Worm (Caenorhabditis elegans) whole organism, young adult: ENCODE results near the gene math-45.
A peak's percentile ranks its signal among the peaks of the same experiment; 100 is the strongest.

Source experiments
- C17E4.6 ChIP-seq: fragments of 200-800 bp; sonication (Bioruptor generic); IDR thresholded peaks from 2 replicates; pipeline ENCODE4 v1.3.6; 2022; ENCODE audit warnings: missing genetic modification reagents, missing genetic modification characterization, missing compliant biosample characterization
- D2030.7 ChIP-seq: fragments of 200-800 bp; sonication (Bioruptor generic); IDR thresholded peaks from 2 replicates; pipeline ENCODE4 v1.3.6; 2022; ENCODE audit warnings: missing genetic modification reagents, missing genetic modification characterization, missing compliant biosample characterization
- F33H1.4 ChIP-seq: fragments of 200-800 bp; sonication (Bioruptor generic); IDR thresholded peaks from 2 replicates; pipeline ENCODE4 v1.3.6; 2022; ENCODE audit warnings: missing genetic modification reagents, missing genetic modification characterization, missing compliant biosample characterization
- F37B4.10 ChIP-seq: fragments of 200-800 bp; sonication (Bioruptor generic); IDR thresholded peaks from 2 replicates; pipeline ENCODE4 v1.3.6; 2022; ENCODE audit warnings: missing genetic modification characterization, missing compliant biosample characterization
- F39B2.1 ChIP-seq: fragments of 200-800 bp; sonication (Bioruptor generic); IDR thresholded peaks from 2 replicates; pipeline ENCODE4 v1.3.6; 2022; ENCODE audit warnings: missing genetic modification reagents, missing genetic modification characterization, missing compliant biosample characterization
- F57A8.1 ChIP-seq: fragments of 200-800 bp; sonication (Bioruptor generic); optimal IDR thresholded peaks from 2 replicates; lab custom pipeline; 2018; ENCODE audit warnings: mild to moderate bottlenecking, missing genetic modification characterization, moderate library complexity, missing compliant biosample characterization
- T26A5.8 ChIP-seq: sonication (generic microtip); optimal IDR thresholded peaks from 2 replicates; lab custom pipeline; 2016; ENCODE audit warnings: missing genetic modification characterization, missing compliant biosample characterization
- Y53G8AR.9 ChIP-seq: fragments of 200-800 bp; sonication (Bioruptor generic); conservative IDR thresholded peaks from 2 replicates; pipeline ENCODE4 v1.3.6; 2022; ENCODE audit warnings: missing genetic modification reagents, missing genetic modification characterization, missing compliant biosample characterization
- Y79H2A.3 ChIP-seq: fragments of 200-800 bp; sonication (Bioruptor generic); conservative IDR thresholded peaks from 2 replicates; pipeline ENCODE4 v1.3.6; 2022; ENCODE audit warnings: missing genetic modification reagents, missing genetic modification characterization, missing compliant biosample characterization
- Y95B8A.8 ChIP-seq: fragments of 200-800 bp; sonication (Bioruptor generic); IDR thresholded peaks from 2 replicates; pipeline ENCODE4 v1.3.6; 2022; ENCODE audit warnings: missing genetic modification reagents, missing genetic modification characterization, missing compliant biosample characterization
- ama-1 ChIP-seq, 3 experiments: fragments of 150-350 bp in 1 of 3; sonication (generic microtip) in 2 of 3; optimal IDR thresholded peaks; 2 replicates each; lab custom pipeline; 2014 to 2018; ENCODE audit warnings: missing biosample characterization in 2 of 3, missing genetic modification characterization in 2 of 3, missing genetic modification reagents in 2 of 3
- atf-7 ChIP-seq: sonication (generic microtip); optimal IDR thresholded peaks from 2 replicates; lab custom pipeline; 2017; ENCODE audit warnings: mild to moderate bottlenecking, missing genetic modification characterization, missing compliant biosample characterization
- ceh-58 ChIP-seq: fragments of 200-800 bp; sonication (Bioruptor generic); IDR thresholded peaks from 2 replicates; pipeline ENCODE4 v1.3.6; 2022; ENCODE audit warnings: missing genetic modification characterization, missing compliant biosample characterization
- ceh-79 ChIP-seq: sonication (generic microtip); optimal IDR thresholded peaks from 2 replicates; lab custom pipeline; 2017; ENCODE audit warnings: mild to moderate bottlenecking, missing genetic modification characterization, missing compliant biosample characterization
- chd-7 ChIP-seq: sonication (generic microtip); optimal IDR thresholded peaks from 2 replicates; lab custom pipeline; 2016; ENCODE audit warnings: mild to moderate bottlenecking, missing genetic modification characterization, moderate library complexity, missing compliant biosample characterization
- dpl-1 ChIP-seq: fragments of 150-350 bp; optimal IDR thresholded peaks from 2 replicates; lab custom pipeline; 2014; ENCODE audit warnings: missing biosample characterization, missing genetic modification reagents, missing genetic modification characterization
- efl-1 ChIP-seq: fragments of 150-350 bp; optimal IDR thresholded peaks from 2 replicates; lab custom pipeline; 2014; ENCODE audit warnings: missing biosample characterization, missing genetic modification reagents, missing genetic modification characterization
- gei-17 ChIP-seq: fragments of 200-800 bp; sonication (Bioruptor generic); optimal IDR thresholded peaks from 2 replicates; lab custom pipeline; 2018; ENCODE audit warnings: mild to moderate bottlenecking, missing genetic modification characterization, missing compliant biosample characterization
- him-1 ChIP-seq: sonication (generic microtip); optimal IDR thresholded peaks from 2 replicates; lab custom pipeline; 2016; ENCODE audit warnings: missing genotype, missing genetic modification reagents, missing genetic modification characterization, missing compliant biosample characterization
- lin-26 ChIP-seq: fragments of 200-800 bp; sonication (Bioruptor generic); IDR thresholded peaks from 2 replicates; pipeline ENCODE4 v1.3.6; 2022; ENCODE audit warnings: missing genetic modification reagents, missing genetic modification characterization, missing compliant biosample characterization
- lin-40 ChIP-seq: sonication (generic microtip); optimal IDR thresholded peaks from 2 replicates; lab custom pipeline; 2016; ENCODE audit warnings: missing genetic modification characterization, mild to moderate bottlenecking, missing compliant biosample characterization, missing genotype, missing genetic modification reagents
- lin-54 ChIP-seq: fragments of 200-800 bp; sonication (Bioruptor generic); optimal IDR thresholded peaks from 2 replicates; lab custom pipeline; 2018; ENCODE audit warnings: mild to moderate bottlenecking, missing genetic modification characterization, missing compliant biosample characterization
- lir-1 ChIP-seq: fragments of 200-800 bp; sonication (Bioruptor generic); conservative IDR thresholded peaks from 2 replicates; pipeline ENCODE4 v1.3.6; 2022; ENCODE audit warnings: missing genetic modification reagents, missing genetic modification characterization, missing compliant biosample characterization
- lsl-1 ChIP-seq: fragments of 200-800 bp; sonication (Bioruptor generic); optimal IDR thresholded peaks from 2 replicates; lab custom pipeline; 2018; ENCODE audit warnings: mild to moderate bottlenecking, missing genetic modification characterization, moderate library complexity, missing compliant biosample characterization
- madf-10 ChIP-seq: sonication (generic microtip); optimal IDR thresholded peaks from 2 replicates; lab custom pipeline; 2016; ENCODE audit warnings: mild to moderate bottlenecking, missing genetic modification characterization, missing compliant biosample characterization
- madf-3 ChIP-seq: fragments of 200-800 bp; sonication (Bioruptor generic); IDR thresholded peaks from 2 replicates; pipeline ENCODE4 v1.3.6; 2022; ENCODE audit warnings: missing genetic modification reagents, missing genetic modification characterization, missing compliant biosample characterization
- madf-6 ChIP-seq: fragments of 200-800 bp; sonication (Bioruptor generic); IDR thresholded peaks from 2 replicates; pipeline ENCODE4 v1.3.6; 2022; ENCODE audit warnings: missing genetic modification reagents, missing genetic modification characterization, missing compliant biosample characterization
- madf-8 ChIP-seq: fragments of 200-800 bp; sonication (Bioruptor generic); conservative IDR thresholded peaks from 2 replicates; pipeline ENCODE4 v1.3.6; 2022; ENCODE audit warnings: missing genetic modification reagents, missing genetic modification characterization, missing compliant biosample characterization
- mcd-1 ChIP-seq: fragments of 200-800 bp; sonication (Bioruptor generic); IDR thresholded peaks from 2 replicates; pipeline ENCODE4 v1.3.6; 2022; ENCODE audit warnings: missing genetic modification reagents, missing genetic modification characterization, missing compliant biosample characterization
- nfya-2 ChIP-seq: fragments of 200-800 bp; sonication (Bioruptor generic); IDR thresholded peaks from 2 replicates; pipeline ENCODE4 v1.3.6; 2022; ENCODE audit warnings: missing genetic modification reagents, missing genetic modification characterization, missing compliant biosample characterization
- nhr-120 ChIP-seq: fragments of 200-800 bp; sonication (Bioruptor generic); IDR thresholded peaks from 2 replicates; pipeline ENCODE4 v1.3.6; 2022; ENCODE audit warnings: missing genetic modification characterization, missing compliant biosample characterization
- nhr-27 ChIP-seq: fragments of 200-800 bp; sonication (Bioruptor generic); optimal IDR thresholded peaks from 2 replicates; lab custom pipeline; 2018; ENCODE audit warnings: mild to moderate bottlenecking, missing genetic modification characterization, moderate library complexity, missing compliant biosample characterization
- nhr-80 ChIP-seq: sonication (generic microtip); optimal IDR thresholded peaks from 2 replicates; lab custom pipeline; 2016; ENCODE audit warnings: missing genetic modification characterization, missing compliant biosample characterization
- nhr-90 ChIP-seq: sonication (generic microtip); optimal IDR thresholded peaks from 2 replicates; lab custom pipeline; 2016; ENCODE audit warnings: missing genotype, mild to moderate bottlenecking, missing genetic modification characterization, missing compliant biosample characterization
- pha-4 ChIP-seq: fragments of 150-350 bp; sonication (generic microtip); optimal IDR thresholded peaks from 2 replicates; lab custom pipeline; 2014; ENCODE audit warnings: missing biosample characterization, missing genetic modification reagents, missing genetic modification characterization
- repo-1 ChIP-seq: sonication (generic microtip); optimal IDR thresholded peaks from 2 replicates; lab custom pipeline; 2017; ENCODE audit warnings: mild to moderate bottlenecking, missing genetic modification characterization, missing compliant biosample characterization
- sdz-38 ChIP-seq: sonication (generic microtip); optimal IDR thresholded peaks from 2 replicates; lab custom pipeline; 2016; ENCODE audit warnings: missing genotype, missing genetic modification characterization, missing compliant biosample characterization
- snpc-1.1 ChIP-seq: sonication (generic microtip); optimal IDR thresholded peaks from 2 replicates; lab custom pipeline; 2017; ENCODE audit warnings: missing genetic modification characterization, mild to moderate bottlenecking, missing compliant biosample characterization, antibody characterized with exemption, moderate library complexity, missing genotype, missing genetic modification reagents; ENCODE audit not compliant: insufficient read depth
- snpc-1.3 ChIP-seq: sonication (generic microtip); optimal IDR thresholded peaks from 2 replicates; lab custom pipeline; 2017; ENCODE audit warnings: missing genetic modification characterization, mild to moderate bottlenecking, missing compliant biosample characterization, antibody characterized with exemption, moderate library complexity, missing genotype, missing genetic modification reagents; ENCODE audit not compliant: insufficient read depth
- snpc-4 ChIP-seq, 5 experiments: fragments of 150-350 bp in 1 of 5; sonication (generic microtip) in 4 of 5; optimal IDR thresholded peaks; 2 replicates each; lab custom pipeline; 2014 to 2018; ENCODE audit warnings: missing genetic modification characterization in 5 of 5, missing biosample characterization in 3 of 5, antibody characterized with exemption in 2 of 5, mild to moderate bottlenecking in 2 of 5, missing compliant biosample characterization in 2 of 5, missing genotype in 2 of 5, moderate library complexity in 2 of 5, missing genetic modification reagents in 1 of 5
- tbx-9 ChIP-seq: sonication (generic microtip); optimal IDR thresholded peaks from 2 replicates; lab custom pipeline; 2016; ENCODE audit warnings: borderline replicate concordance, missing genetic modification characterization, inconsistent platforms, missing compliant biosample characterization
- unc-62 ChIP-seq: fragments of 150-350 bp; optimal IDR thresholded peaks from 2 replicates; lab custom pipeline; 2014; ENCODE audit warnings: missing biosample characterization, missing genetic modification reagents, missing genetic modification characterization
- xnd-1 ChIP-seq: sonication (generic microtip); optimal IDR thresholded peaks from 2 replicates; lab custom pipeline; 2016; ENCODE audit warnings: missing genotype, missing genetic modification reagents, missing genetic modification characterization, missing compliant biosample characterization
- zfh-2 ChIP-seq: fragments of 200-800 bp; sonication (Bioruptor generic); conservative IDR thresholded peaks from 2 replicates; pipeline ENCODE4 v1.3.6; 2022; ENCODE audit warnings: missing genetic modification reagents, missing genetic modification characterization, missing compliant biosample characterization
- zim-3 ChIP-seq: sonication (generic microtip); optimal IDR thresholded peaks from 2 replicates; lab custom pipeline; 2017; ENCODE audit warnings: mild to moderate bottlenecking, missing genetic modification characterization, moderate library complexity, missing compliant biosample characterization
- ztf-22 ChIP-seq: fragments of 200-800 bp; sonication (Bioruptor generic); optimal IDR thresholded peaks from 2 replicates; lab custom pipeline; 2018; ENCODE audit warnings: mild to moderate bottlenecking, missing genetic modification characterization, moderate library complexity, missing compliant biosample characterization

Gene math-45

ce11 chrII:1500959-1501358 lies 16.3 kb downstream of the math-45 start:
- TF ChIP-seq ceh-79 (tag; lab: Kevin White, UChicago) (no peak), tbx-9 (no peak), madf-8 (peak; percentile 58), C17E4.6 (GFP tag; lab: Robert Waterston, UW) (no peak), lsl-1 (GFP tag; lab: Kevin White, UChicago) (peak; percentile 85), nhr-120 (GFP tag; lab: Robert Waterston, UW) (no peak), snpc-4 (GFP tag; optimal IDR thresholded peaks at IDR 0.05; lab: Kevin White, UChicago) (no peak), snpc-4 (tag; optimal IDR thresholded peaks at IDR 0.05; lab: Kevin White, UChicago) (no peak), efl-1 (GFP tag; lab: Kevin White, UChicago) (peak; percentile 4), T26A5.8 (no peak), gei-17 (no peak), lin-54 (GFP tag; lab: Kevin White, UChicago) (peak; percentile 26), ama-1 (optimal IDR thresholded peaks at IDR 0.05; lab: Kevin White, UChicago) (no peak), ama-1 (GFP tag; optimal IDR thresholded peaks at IDR 0.05; lab: Kevin White, UChicago) (no peak), snpc-1.1 (tag; lab: Kevin White, UChicago) (no peak), lin-40 (tag; lab: Kevin White, UChicago) (no peak), chd-7 (tag; lab: Kevin White, UChicago) (no peak), atf-7 (tag; lab: Kevin White, UChicago) (no peak), nhr-80 (tag; lab: Kevin White, UChicago) (no peak), dpl-1 (GFP tag; lab: Kevin White, UChicago) (no peak), ceh-58 (GFP tag; lab: Robert Waterston, UW) (no peak), lin-26 (GFP tag; lab: Robert Waterston, UW) (no peak), Y79H2A.3 (GFP tag; lab: Robert Waterston, UW) (no peak), Y95B8A.8 (GFP tag; lab: Robert Waterston, UW) (no peak), madf-3 (GFP tag; lab: Robert Waterston, UW) (no peak), mcd-1 (GFP tag; lab: Robert Waterston, UW) (peak; percentile 44; the same call in 1 of the 2 replicates), madf-10 (tag; lab: Kevin White, UChicago) (no peak), lir-1 (GFP tag; lab: Robert Waterston, UW) (no peak), ztf-22 (GFP tag; lab: Kevin White, UChicago) (no peak), xnd-1 (peak; percentile 87), F39B2.1 (GFP tag; lab: Robert Waterston, UW) (no peak), sdz-38 (tag; lab: Kevin White, UChicago) (no peak), repo-1 (no peak), nfya-2 (GFP tag; lab: Robert Waterston, UW) (no peak), unc-62 (GFP tag; lab: Kevin White, UChicago) (no peak), zim-3 (tag; lab: Kevin White, UChicago) (no peak), snpc-1.3 (no peak), F57A8.1 (GFP tag; lab: Kevin White, UChicago) (no peak), pha-4 (no peak), nhr-90 (tag; lab: Kevin White, UChicago) (no peak), F37B4.10 (GFP tag; lab: Robert Waterston, UW) (no peak), him-1 (tag; lab: Kevin White, UChicago) (no peak), Y53G8AR.9 (GFP tag; lab: Robert Waterston, UW) (no peak), nhr-27 (no peak), zfh-2 (GFP tag; lab: Robert Waterston, UW) (no peak), madf-6 (GFP tag; lab: Robert Waterston, UW) (peak; percentile 81), F33H1.4 (peak; percentile 87), D2030.7 (GFP tag; lab: Robert Waterston, UW) (peak; percentile 60)
